Fruit fly (Drosophila melanogaster) Kc167 (cell line): ENCODE results near the gene CG9988.

Source experiments
- Sin3A ChIP-seq: fragments of >200 bp; optimal IDR thresholded peaks from 2 replicates; lab custom pipeline; 2018; ENCODE audit warnings: missing external identifiers
- h ChIP-seq: fragments of >200 bp; optimal IDR thresholded peaks from 3 replicates; lab custom pipeline; 2018; ENCODE audit warnings: missing external identifiers
- insv ChIP-seq: fragments of >200 bp; optimal IDR thresholded peaks from 3 replicates; lab custom pipeline; 2018; ENCODE audit warnings: missing external identifiers
- psq ChIP-seq: fragments of >200 bp; optimal IDR thresholded peaks from 2 replicates; lab custom pipeline; 2017; ENCODE audit warnings: missing external identifiers
- ttk ChIP-seq: sonication (Bioruptor generic); optimal IDR thresholded peaks from 2 replicates; lab custom pipeline; 2017; ENCODE audit warnings: missing external identifiers

DNA sequence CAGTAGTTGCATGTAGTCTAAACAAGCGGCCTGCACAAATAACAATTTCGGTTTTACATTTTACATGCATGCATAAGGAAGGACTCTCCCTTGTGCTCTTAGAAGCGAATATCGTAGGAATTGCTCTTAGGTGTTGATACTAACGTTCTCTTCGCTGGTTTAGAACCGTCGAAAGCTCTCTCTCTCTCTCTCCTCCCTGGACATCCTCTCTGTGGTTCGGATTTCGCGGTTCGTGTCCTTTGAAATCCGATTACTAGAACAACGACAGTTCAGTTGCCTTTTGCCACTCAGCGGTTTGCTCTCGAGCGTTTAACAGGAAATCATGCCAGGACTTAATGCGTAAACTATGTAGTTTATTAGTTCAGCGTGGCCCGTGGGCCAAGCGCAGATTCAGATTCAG lies 18.4 kb downstream of the CG9988 start:
- no peak for TF ChIP-seq psq (lab: Kevin White, UChicago)
- no peak for TF ChIP-seq insv (lab: Kevin White, UChicago)
- TF ChIP-seq Sin3A (lab: Kevin White, UChicago): no peak
- TF ChIP-seq h: no peak
- no peak for TF ChIP-seq ttk (lab: Kevin White, UChicago)
